Fruit fly (Drosophila melanogaster) whole organism, wandering third instar larva: ENCODE results near the gene CG14610.

Experiments
- CG32264 ChIP-seq: fragments of 200-800 bp; sonication (Bioruptor generic); optimal IDR thresholded peaks from 2 replicates; lab custom pipeline; 2016; ENCODE audit warnings: missing biosample characterization, missing genetic modification characterization
- CG9705 ChIP-seq: fragments of 200-800 bp; sonication (Bioruptor generic); optimal IDR thresholded peaks from 2 replicates; lab custom pipeline; 2018; ENCODE audit warnings: missing biosample characterization, mild to moderate bottlenecking, missing genetic modification characterization
- CrebA ChIP-seq: fragments of 200-800 bp; sonication (Bioruptor generic); optimal IDR thresholded peaks from 2 replicates; lab custom pipeline; 2016; ENCODE audit warnings: missing biosample characterization, mild to moderate bottlenecking, missing genetic modification characterization, borderline replicate concordance
- Dfd ChIP-seq: fragments of >200 bp; optimal IDR thresholded peaks from 2 replicates; lab custom pipeline; 2017; ENCODE audit warnings: missing biosample characterization, missing genetic modification characterization
- Dif ChIP-seq: fragments of 200-275, 200-300 bp; sonication (Bioruptor generic); optimal IDR thresholded peaks from 2 replicates; lab custom pipeline; 2018; ENCODE audit warnings: missing biosample characterization, missing genetic modification characterization; ENCODE audit not compliant: partially characterized antibody
- GATAd ChIP-seq: sonication (Bioruptor generic); optimal IDR thresholded peaks from 2 replicates; lab custom pipeline; 2016; ENCODE audit warnings: missing biosample characterization, missing genetic modification characterization
- HLH106 ChIP-seq: fragments of 200-800 bp; optimal IDR thresholded peaks from 3 replicates; lab custom pipeline; 2019; ENCODE audit warnings: missing biosample characterization, mild to moderate bottlenecking, missing genetic modification characterization, moderate library complexity
- Hnf4 ChIP-seq: fragments of 200-800 bp; sonication (Bioruptor generic); optimal IDR thresholded peaks from 2 replicates; lab custom pipeline; 2016; ENCODE audit warnings: missing biosample characterization, mild to moderate bottlenecking, missing genetic modification characterization
- Hr78 ChIP-seq: fragments of >200 bp; optimal IDR thresholded peaks from 2 replicates; lab custom pipeline; 2017; ENCODE audit warnings: missing biosample characterization, missing genetic modification characterization
- Mio ChIP-seq: sonication (Bioruptor generic); optimal IDR thresholded peaks from 2 replicates; lab custom pipeline; 2016; ENCODE audit warnings: missing biosample characterization, missing genetic modification characterization
- Myc ChIP-seq: fragments of >200 bp; optimal IDR thresholded peaks from 2 replicates; lab custom pipeline; 2017
- N ChIP-seq: fragments of >200 bp; optimal IDR thresholded peaks from 2 replicates; lab custom pipeline; 2018; ENCODE audit warnings: missing biosample characterization, missing external identifiers, missing genetic modification characterization
- OdsH ChIP-seq: fragments of 200-800 bp; sonication (Bioruptor generic); optimal IDR thresholded peaks from 2 replicates; lab custom pipeline; 2016; ENCODE audit warnings: missing biosample characterization, mild to moderate bottlenecking, missing genetic modification characterization
- Rel ChIP-seq, 2 experiments: fragments of 200-800 bp; sonication (Bioruptor generic) in 1 of 2; optimal IDR thresholded peaks; 2 replicates in 1 of 2; 3 replicates in 1 of 2; lab custom pipeline; 2016 to 2019; ENCODE audit warnings: mild to moderate bottlenecking in 2 of 2, missing biosample characterization in 2 of 2, missing genetic modification characterization in 2 of 2, moderate library complexity in 1 of 2
- Sp1 ChIP-seq: fragments of 200-800 bp; sonication (Bioruptor generic); optimal IDR thresholded peaks from 3 replicates; lab custom pipeline; 2019; ENCODE audit warnings: missing biosample characterization, mild to moderate bottlenecking, missing genetic modification characterization, moderate library complexity
- Vsx2 ChIP-seq: fragments of 200-300, 225-300 bp; sonication (Bioruptor generic); optimal IDR thresholded peaks from 2 replicates; lab custom pipeline; 2018; ENCODE audit warnings: missing biosample characterization, missing genetic modification characterization; ENCODE audit not compliant: partially characterized antibody
- brk ChIP-seq: fragments of 200-800 bp; sonication (Bioruptor generic); optimal IDR thresholded peaks from 2 replicates; lab custom pipeline; 2016; ENCODE audit warnings: missing biosample characterization, mild to moderate bottlenecking, missing genetic modification characterization
- dl ChIP-seq, 2 experiments: fragments of 175-275, 200-275 bp in 1 of 2; fragments of 200-275 bp in 1 of 2; sonication (Bioruptor generic); optimal IDR thresholded peaks; lab custom pipeline; 2018; ENCODE audit warnings: mild to moderate bottlenecking in 2 of 2, missing biosample characterization in 2 of 2, missing genetic modification characterization in 2 of 2, moderate library complexity in 2 of 2; ENCODE audit not compliant: partially characterized antibody in 2 of 2, insufficient read depth in 1 of 2
- dmrt93B ChIP-seq: fragments of 200-800 bp; sonication (Bioruptor generic); optimal IDR thresholded peaks from 2 replicates; lab custom pipeline; 2018; ENCODE audit warnings: missing biosample characterization, mild to moderate bottlenecking, missing genetic modification characterization
- dsf ChIP-seq: sonication (Bioruptor generic); optimal IDR thresholded peaks from 2 replicates; lab custom pipeline; 2016; ENCODE audit warnings: missing biosample characterization, missing genetic modification characterization, borderline replicate concordance
- ey ChIP-seq: fragments of 200-800 bp; sonication (Bioruptor generic); optimal IDR thresholded peaks from 2 replicates; lab custom pipeline; 2016; ENCODE audit warnings: missing biosample characterization, missing genetic modification characterization
- foxo ChIP-seq, 2 experiments: fragments of 200-800 bp; sonication (Bioruptor generic); optimal IDR thresholded peaks; 2 replicates in 1 of 2; 3 replicates in 1 of 2; lab custom pipeline; 2016 to 2017; ENCODE audit warnings: missing biosample characterization in 2 of 2, missing genetic modification characterization in 2 of 2
- fru ChIP-seq: fragments of 200-800 bp; sonication (Bioruptor generic); optimal IDR thresholded peaks from 3 replicates; lab custom pipeline; 2016; ENCODE audit warnings: missing biosample characterization, mild to moderate bottlenecking, missing genetic modification characterization
- h ChIP-seq: fragments of 200-800 bp; sonication (Bioruptor generic); optimal IDR thresholded peaks from 3 replicates; lab custom pipeline; 2016; ENCODE audit warnings: missing biosample characterization, mild to moderate bottlenecking, missing genetic modification characterization
- jim ChIP-seq: fragments of 175-275, 200-325 bp; sonication (Bioruptor generic); optimal IDR thresholded peaks from 2 replicates; lab custom pipeline; 2016; ENCODE audit warnings: missing biosample characterization, mild to moderate bottlenecking, missing genetic modification characterization
- lola ChIP-seq: fragments of >200 bp; optimal IDR thresholded peaks from 2 replicates; lab custom pipeline; 2017; ENCODE audit warnings: missing biosample characterization, missing genetic modification characterization
- psq ChIP-seq: fragments of 200-800 bp; sonication (Bioruptor generic); optimal IDR thresholded peaks from 3 replicates; lab custom pipeline; 2017; ENCODE audit warnings: missing biosample characterization, mild to moderate bottlenecking, missing genetic modification characterization, moderate library complexity
- rgr ChIP-seq: fragments of 200-800 bp; sonication (Bioruptor generic); optimal IDR thresholded peaks from 3 replicates; lab custom pipeline; 2016; ENCODE audit warnings: missing biosample characterization, mild to moderate bottlenecking, missing genetic modification characterization
- sv ChIP-seq: fragments of 200-800 bp; sonication (Bioruptor generic); optimal IDR thresholded peaks from 3 replicates; lab custom pipeline; 2016; ENCODE audit warnings: missing biosample characterization, missing genetic modification characterization
- tai ChIP-seq: sonication (Bioruptor generic); optimal IDR thresholded peaks from 2 replicates; lab custom pipeline; 2016; ENCODE audit warnings: missing biosample characterization, missing genetic modification characterization
- usp ChIP-seq: fragments of >200 bp; optimal IDR thresholded peaks from 2 replicates; lab custom pipeline; 2017; ENCODE audit warnings: missing biosample characterization, missing genetic modification characterization
- woc ChIP-seq: sonication (Bioruptor generic); optimal IDR thresholded peaks from 2 replicates; lab custom pipeline; 2016; ENCODE audit warnings: missing biosample characterization, mild to moderate bottlenecking, missing genetic modification characterization

CG14610 gene

DNA sequence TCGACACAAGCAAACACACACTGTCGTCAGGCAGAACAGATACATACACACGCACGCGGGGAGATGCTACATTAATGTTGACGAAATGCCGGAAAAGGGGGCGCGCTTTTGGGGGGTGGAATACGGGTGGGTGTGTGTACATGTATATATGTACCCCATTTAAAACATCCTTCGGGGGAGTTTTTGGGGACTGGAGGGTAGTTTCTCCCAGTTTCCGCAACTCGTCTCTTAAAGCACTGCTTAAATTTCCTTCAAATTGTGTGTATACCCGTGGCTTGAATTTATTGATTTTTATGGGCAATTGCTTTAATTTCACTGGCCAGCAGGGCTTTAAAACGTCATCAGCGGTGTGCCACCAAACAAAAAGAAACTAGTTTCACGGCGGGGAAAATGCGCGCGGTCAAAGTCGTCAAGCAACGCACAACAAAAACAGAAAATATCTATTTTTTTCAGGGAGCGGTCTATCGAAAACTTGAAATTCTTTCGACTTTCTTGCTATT lies 21.0 kb downstream of the CG14610 start:
- no peak for TF ChIP-seq jim (GFP tag; lab: Kevin White, UChicago)
- TF ChIP-seq lola = no peak
- no peak for TF ChIP-seq CG9705 (GFP tag; lab: Kevin White, UChicago)
- no peak for TF ChIP-seq dmrt93B (GFP tag; lab: Kevin White, UChicago)
- no peak for TF ChIP-seq Mio (GFP tag; lab: Kevin White, UChicago)
- no peak for TF ChIP-seq Dfd
- no peak for TF ChIP-seq HLH106 (tag; lab: Kevin White, UChicago)
- no peak for TF ChIP-seq brk (GFP tag; lab: Kevin White, UChicago)
- no peak for TF ChIP-seq sv
- no peak for TF ChIP-seq N (GFP tag; lab: Kevin White, UChicago)
- TF ChIP-seq woc (GFP tag; lab: Kevin White, UChicago) = no peak
- TF ChIP-seq fru (GFP tag; lab: Kevin White, UChicago) = no peak
- no peak for TF ChIP-seq dl (GFP tag; optimal IDR thresholded peaks at IDR 0.05; lab: Kevin White, UChicago; ENCODE audit: insufficient read depth in 1 of 2, partially characterized antibody in 2 of 2)
- TF ChIP-seq Myc (lab: Kevin White, UChicago) = no peak
- TF ChIP-seq psq (GFP tag; lab: Kevin White, UChicago) = no peak
- TF ChIP-seq Rel (GFP tag; optimal IDR thresholded peaks at IDR 0.05; lab: Kevin White, UChicago) = no peak
- no peak for TF ChIP-seq Rel (tag; optimal IDR thresholded peaks at IDR 0.05; lab: Kevin White, UChicago)
- no peak for TF ChIP-seq OdsH (GFP tag; lab: Kevin White, UChicago)

- TF ChIP-seq dl (GFP tag; optimal IDR thresholded peaks at IDR 0.05; lab: Kevin White, UChicago; ENCODE audit: insufficient read depth in 1 of 2, partially characterized antibody in 2 of 2) (peak in 1 of 2 experiments; percentile 66), tai (GFP tag; lab: Kevin White, UChicago) (no peak)
Measured at dm6 chr3R:7122172-7123072, 21.7 kb downstream of the CG14610 start.

DNA sequence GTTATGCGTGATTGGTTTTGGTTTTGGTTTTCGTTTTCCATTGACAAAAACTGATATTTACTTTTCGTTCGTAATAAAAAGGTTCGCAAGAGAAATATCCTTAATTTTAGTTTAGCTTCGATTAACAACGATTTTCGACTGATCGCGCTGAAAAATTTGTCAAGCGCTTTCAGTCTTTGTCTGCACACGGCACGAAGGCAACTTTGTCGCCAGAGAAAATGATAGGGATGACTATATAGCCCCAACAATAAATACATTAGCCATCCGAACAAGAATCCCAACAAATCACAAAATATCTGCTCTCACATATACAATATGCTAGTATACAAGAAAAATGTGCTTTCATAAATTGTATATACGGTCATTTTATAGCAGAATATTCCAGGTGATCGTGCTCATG lies 26.5 kb downstream of the CG14610 start, which contains the start of gene Mlp84B:
TSS of gene Mlp84B (minus strand) at position 143 of the 400 bp plus-strand sequence.
- TF ChIP-seq CG9705 (GFP tag; lab: Kevin White, UChicago) = no peak
- no peak for TF ChIP-seq brk (GFP tag; lab: Kevin White, UChicago)
- no peak for TF ChIP-seq dsf (GFP tag; lab: Kevin White, UChicago)
- TF ChIP-seq N (GFP tag; lab: Kevin White, UChicago) = no peak
- TF ChIP-seq rgr (GFP tag; lab: Kevin White, UChicago) = no peak
- TF ChIP-seq usp (GFP tag; lab: Kevin White, UChicago) = no peak
- no peak for TF ChIP-seq CG32264 (GFP tag; lab: Kevin White, UChicago)

dm6 chr3R:7116511-7116910 lies 27.6 kb downstream of the CG14610 start:
- TF ChIP-seq Hnf4 (GFP tag; lab: Kevin White, UChicago) (no peak), ey (GFP tag; lab: Kevin White, UChicago) (no peak), CrebA (no peak), woc (GFP tag; lab: Kevin White, UChicago) (no peak), Dfd (no peak), Sp1 (no peak), Mio (GFP tag; lab: Kevin White, UChicago) (no peak), usp (GFP tag; lab: Kevin White, UChicago) (no peak), psq (GFP tag; lab: Kevin White, UChicago) (no peak), dl (GFP tag; optimal IDR thresholded peaks at IDR 0.05; lab: Kevin White, UChicago; ENCODE audit: insufficient read depth in 1 of 2, partially characterized antibody in 2 of 2) (no peak), h (GFP tag; lab: Kevin White, UChicago) (no peak), Hr78 (GFP tag; lab: Kevin White, UChicago) (no peak), Vsx2 (GFP tag; lab: Kevin White, UChicago) (no peak), GATAd (GFP tag; lab: Kevin White, UChicago) (no peak), Dif (GFP tag; lab: Kevin White, UChicago) (no peak), fru (GFP tag; lab: Kevin White, UChicago) (no peak), jim (GFP tag; lab: Kevin White, UChicago) (no peak), foxo (GFP tag; optimal IDR thresholded peaks at IDR 0.05; lab: Kevin White, UChicago) (no peak), CG32264 (GFP tag; lab: Kevin White, UChicago) (no peak), sv (no peak)
